Worm (Caenorhabditis elegans) whole organism, L3 larva: ENCODE results near the gene lips-5.

Experiments used
- aly-2 ChIP-seq: fragments of 150-350 bp; optimal IDR thresholded peaks from 2 replicates; lab custom pipeline; 2014; ENCODE audit warnings: missing biosample characterization, missing genetic modification characterization
- elt-3 ChIP-seq, 3 experiments: fragments of 150-350 bp in 1 of 3; sonication (generic microtip) in 2 of 3; optimal IDR thresholded peaks; 2 replicates in 2 of 3; 4 replicates in 1 of 3; lab custom pipeline; 2014 to 2017; ENCODE audit warnings: missing biosample characterization in 3 of 3, missing genetic modification characterization in 3 of 3
- fkh-10 ChIP-seq: sonication (generic microtip); optimal IDR thresholded peaks from 2 replicates; lab custom pipeline; 2017; ENCODE audit warnings: missing biosample characterization, missing genetic modification reagents, missing genetic modification characterization
- unc-39 ChIP-seq: sonication (generic microtip); optimal IDR thresholded peaks from 4 replicates; lab custom pipeline; 2017; ENCODE audit warnings: missing biosample characterization, missing genetic modification characterization
- unc-62 ChIP-seq: fragments of 150-350 bp; sonication (generic microtip); optimal IDR thresholded peaks from 4 replicates; lab custom pipeline; 2014; ENCODE audit warnings: missing biosample characterization, missing genetic modification reagents, missing genetic modification characterization

DNA sequence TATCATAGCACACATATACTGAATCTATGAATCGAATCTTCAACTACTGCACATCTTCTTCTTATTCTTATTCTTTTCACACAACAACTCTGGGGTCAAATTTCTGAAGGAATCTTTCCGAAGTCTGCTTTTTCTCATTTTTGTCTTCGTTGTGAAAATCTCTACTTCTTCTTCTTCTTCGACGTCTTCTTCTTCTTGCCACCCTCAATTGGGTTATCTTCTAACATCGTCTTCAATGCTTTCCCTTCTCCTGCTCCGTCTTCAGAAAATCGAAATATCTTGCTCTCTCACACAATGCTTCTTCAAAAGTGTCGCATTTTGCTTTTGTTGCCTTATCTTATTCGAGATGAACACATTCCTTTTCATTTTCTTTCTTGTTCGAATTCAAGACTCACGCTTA lies 50.3 kb downstream of the lips-5 start:
- no peak for TF ChIP-seq unc-62 (GFP tag; lab: Kevin White, UChicago)
- TF ChIP-seq aly-2 (tag; lab: Kevin White, UChicago) = no peak
- no peak for TF ChIP-seq elt-3 (tag; optimal IDR thresholded peaks at IDR 0.05; lab: Kevin White, UChicago)
- TF ChIP-seq fkh-10 (GFP tag; lab: Kevin White, UChicago) = no peak
- TF ChIP-seq unc-39 (tag; lab: Kevin White, UChicago) = no peak
